Worm (Caenorhabditis elegans) whole organism, midembryonic: ENCODE data around the gene glr-6.
A peak's percentile ranks its signal among the peaks of the same experiment; 100 is the strongest.
"Not testable (repeated sequence)": the region's sequence is repeated elsewhere in the genome, so short reads cannot be mapped to it uniquely, and the experiment has no call there.

Experiments
- T22C8.4 ChIP-seq: fragments of 200-800 bp; sonication (Bioruptor generic); IDR thresholded peaks from 2 replicates; pipeline ENCODE4 v1.3.6; 2022; ENCODE audit warnings: missing genetic modification characterization, missing compliant biosample characterization
- cog-1 ChIP-seq: sonication (generic microtip); optimal IDR thresholded peaks from 2 replicates; lab custom pipeline; 2016; ENCODE audit warnings: missing genetic modification characterization, missing compliant biosample characterization
- flt-1 ChIP-seq: fragments of 200-800 bp; sonication (Bioruptor generic); IDR thresholded peaks from 2 replicates; pipeline ENCODE4 v1.3.6; 2022; ENCODE audit warnings: missing genetic modification characterization, missing compliant biosample characterization
- klf-2 ChIP-seq: fragments of 200-800 bp; sonication (Bioruptor generic); conservative IDR thresholded peaks from 2 replicates; pipeline ENCODE4 v1.3.6; 2022; ENCODE audit warnings: missing genetic modification reagents, missing genetic modification characterization, missing compliant biosample characterization
- med-1 ChIP-seq: sonication (generic microtip); optimal IDR thresholded peaks from 2 replicates; lab custom pipeline; 2017; ENCODE audit warnings: missing genetic modification characterization, mild to moderate bottlenecking, missing compliant biosample characterization, antibody characterized with exemption, missing genetic modification reagents; ENCODE audit not compliant: insufficient read depth
- ref-1 ChIP-seq: fragments of 200-800 bp; sonication (Bioruptor generic); conservative IDR thresholded peaks from 2 replicates; pipeline ENCODE4 v1.3.6; 2022; ENCODE audit warnings: missing genetic modification reagents, missing genetic modification characterization, missing compliant biosample characterization
- tab-1 ChIP-seq: fragments of 200-800 bp; sonication (Bioruptor generic); IDR thresholded peaks from 2 replicates; pipeline ENCODE4 v1.3.6; 2022; ENCODE audit warnings: missing genetic modification characterization, missing compliant biosample characterization
- ztf-23 ChIP-seq: fragments of 200-800 bp; sonication (Bioruptor generic); IDR thresholded peaks from 2 replicates; pipeline ENCODE4 v1.3.6; 2022; ENCODE audit warnings: missing genetic modification reagents, missing genetic modification characterization, missing compliant biosample characterization
- ztf-29 ChIP-seq: fragments of 200-800 bp; sonication (Bioruptor generic); IDR thresholded peaks from 2 replicates; pipeline ENCODE4 v1.3.6; 2022; ENCODE audit warnings: missing genetic modification reagents, missing genetic modification characterization, missing compliant biosample characterization

Gene glr-6

ce11 chrX:6840670-6841308, at the start of gene glr-6, which contains the start of gene asg-2:
TSS of gene glr-6 (minus strand) at chrX:6840720.
TSS of gene asg-2 (plus strand) at chrX:6841258.
- TF ChIP-seq tab-1 (GFP tag; lab: Robert Waterston, UW), result no peak
- TF ChIP-seq ref-1 (GFP tag; lab: Robert Waterston, UW), result no peak
- peak; percentile 47 for TF ChIP-seq cog-1 (tag; lab: Kevin White, UChicago)
- no peak for TF ChIP-seq klf-2 (GFP tag; lab: Robert Waterston, UW)
- TF ChIP-seq med-1 (GFP tag; lab: Kevin White, UChicago), result no peak
- TF ChIP-seq ztf-29, result no peak
- 0 out of 2 replicates have a peak, but pooled peaks have one; percentile 53 for TF ChIP-seq flt-1
- peak; percentile 87 for TF ChIP-seq T22C8.4 (GFP tag; lab: Robert Waterston, UW)
- no peak for TF ChIP-seq ztf-23 (GFP tag; lab: Robert Waterston, UW)

DNA sequence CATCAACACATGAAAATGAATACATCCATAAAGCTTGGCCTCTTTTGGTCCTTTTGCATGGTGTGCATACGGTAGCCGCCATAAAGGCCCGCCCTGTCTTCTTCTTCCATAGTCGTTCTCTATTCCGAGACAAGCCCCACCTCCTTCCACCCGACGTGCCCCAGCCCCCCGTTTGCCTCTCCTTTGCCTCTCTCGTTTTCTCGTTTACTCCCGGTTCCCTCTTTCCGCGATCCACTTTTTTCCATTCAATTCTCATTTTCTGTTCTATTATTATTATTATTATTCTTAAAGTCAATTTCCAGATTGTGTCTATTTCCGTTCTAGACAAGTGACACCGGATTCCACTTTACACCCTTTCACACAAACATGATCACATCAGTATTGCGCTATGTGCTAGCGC, 48.9 kb upstream of the glr-6 start, which contains the start of gene unc-6:
Gene unc-6, plus strand, starts transcription at position 301 of the 400 bp plus-strand sequence.
- TF ChIP-seq klf-2 (GFP tag; lab: Robert Waterston, UW), result no peak

DNA sequence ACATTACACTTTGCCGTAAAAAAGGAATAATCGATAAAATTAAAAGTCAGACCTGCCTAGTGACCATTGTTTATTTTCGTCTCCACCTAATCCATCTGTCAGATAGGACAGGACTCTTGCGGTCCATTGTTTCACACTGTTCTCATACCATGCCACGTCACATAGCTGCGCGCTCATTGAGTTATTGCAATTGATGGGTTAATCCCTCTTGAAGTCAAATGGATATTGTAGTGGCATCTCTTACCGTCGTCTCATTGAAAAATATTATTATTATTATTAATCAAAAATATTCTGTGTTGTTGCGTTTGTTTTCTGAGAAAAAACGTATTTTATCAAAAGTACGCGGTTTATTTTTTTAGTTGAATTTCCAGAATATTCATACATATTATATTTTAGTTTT, 47.7 kb upstream of the glr-6 start:
- TF ChIP-seq flt-1 (no peak), ztf-23 (GFP tag; lab: Robert Waterston, UW) (no peak), klf-2 (GFP tag; lab: Robert Waterston, UW) (no peak), ztf-29 (no peak), med-1 (GFP tag; lab: Kevin White, UChicago) (no peak), tab-1 (GFP tag; lab: Robert Waterston, UW) (no peak), ref-1 (GFP tag; lab: Robert Waterston, UW) (no peak), cog-1 (tag; lab: Kevin White, UChicago) (no peak), T22C8.4 (GFP tag; lab: Robert Waterston, UW) (no peak)

DNA sequence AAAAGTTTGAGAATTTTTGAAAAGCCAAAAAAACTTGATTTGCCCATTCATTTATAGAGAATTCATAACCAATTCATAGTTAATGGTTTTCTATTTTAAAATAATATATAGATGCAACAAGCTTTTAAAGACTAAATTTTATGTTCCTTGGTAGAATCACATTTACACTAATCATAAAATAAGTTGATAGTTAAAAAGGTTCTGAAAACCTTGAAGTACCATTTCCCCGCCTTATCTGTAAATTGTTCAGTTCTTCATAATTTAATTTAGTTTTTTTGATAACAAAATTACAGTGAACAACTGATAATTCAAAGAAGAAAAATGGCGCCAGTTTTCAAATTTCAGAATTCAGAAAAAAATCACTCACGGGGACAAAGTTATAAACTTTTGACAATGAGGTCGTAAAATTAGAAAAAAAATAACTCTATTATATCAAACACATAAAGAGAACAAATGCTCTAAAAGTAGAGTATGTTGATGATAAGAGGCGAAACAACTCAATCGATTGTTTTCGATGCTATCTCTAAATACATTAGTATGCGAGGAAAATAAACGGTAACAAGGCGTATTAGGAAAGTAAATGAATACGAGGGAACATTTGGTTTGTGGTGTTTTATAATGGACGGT, 44.8 kb upstream of the glr-6 start, which contains the start of gene F41C6.7:
Gene F41C6.7, minus strand, starts transcription at position 51 of the 627 bp plus-strand sequence.
- no peak for TF ChIP-seq ztf-23 (GFP tag; lab: Robert Waterston, UW)
- TF ChIP-seq cog-1 (tag; lab: Kevin White, UChicago), result no peak
- TF ChIP-seq flt-1, result no peak
- TF ChIP-seq klf-2 (GFP tag; lab: Robert Waterston, UW), result no peak
- no peak for TF ChIP-seq ztf-29

- TF ChIP-seq T22C8.4 (GFP tag; lab: Robert Waterston, UW) (no peak), cog-1 (tag; lab: Kevin White, UChicago) (no peak), tab-1 (GFP tag; lab: Robert Waterston, UW) (no peak)
Measured at ce11 chrX:6884439-6884838, 43.9 kb upstream of the glr-6 start.

ce11 chrX:6881795-6882194, 41.3 kb upstream of the glr-6 start, which contains the start of gene F41C6.6:
TSS of gene F41C6.6 (minus strand) at chrX:6881895.
- not testable (repeated sequence) for TF ChIP-seq tab-1 (GFP tag; lab: Robert Waterston, UW); ztf-23 (GFP tag; lab: Robert Waterston, UW); ztf-29

- TF ChIP-seq flt-1 (no peak), ztf-23 (GFP tag; lab: Robert Waterston, UW) (no peak), ref-1 (GFP tag; lab: Robert Waterston, UW) (no peak), tab-1 (GFP tag; lab: Robert Waterston, UW) (no peak), cog-1 (tag; lab: Kevin White, UChicago) (no peak), med-1 (GFP tag; lab: Kevin White, UChicago) (no peak), klf-2 (GFP tag; lab: Robert Waterston, UW) (no peak), ztf-29 (no peak), T22C8.4 (GFP tag; lab: Robert Waterston, UW) (no peak)
Measured at ce11 chrX:6877436-6877835, 36.9 kb upstream of the glr-6 start, which contains the start of gene col-173. TSS of gene col-173 (minus strand) at chrX:6877536.

DNA sequence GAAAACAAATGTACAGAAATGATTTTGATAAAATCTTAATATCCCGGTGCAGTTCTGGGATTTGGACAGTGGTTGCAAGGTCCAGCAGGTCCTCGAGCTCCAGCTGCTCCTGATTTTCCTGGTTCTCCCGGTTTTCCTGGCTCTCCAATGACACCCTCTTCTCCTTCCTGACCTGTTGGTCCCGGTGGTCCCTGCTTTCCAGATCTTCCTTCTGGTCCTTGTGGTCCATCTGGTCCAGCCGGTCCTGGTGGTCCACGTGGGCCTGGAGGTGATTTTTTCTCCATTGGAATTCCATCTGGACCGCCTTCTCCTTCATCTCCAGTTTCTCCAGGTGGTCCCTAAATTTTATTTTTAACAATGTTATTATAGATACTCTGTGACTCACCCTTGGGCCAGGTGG, 34.8 kb upstream of the glr-6 start:
- TF ChIP-seq T22C8.4 (GFP tag; lab: Robert Waterston, UW) (no peak), klf-2 (GFP tag; lab: Robert Waterston, UW) (no peak), ztf-29 (no peak), cog-1 (tag; lab: Kevin White, UChicago) (no peak), ref-1 (GFP tag; lab: Robert Waterston, UW) (no peak), ztf-23 (GFP tag; lab: Robert Waterston, UW) (no peak), med-1 (GFP tag; lab: Kevin White, UChicago) (no peak), tab-1 (GFP tag; lab: Robert Waterston, UW) (no peak), flt-1 (no peak)

DNA sequence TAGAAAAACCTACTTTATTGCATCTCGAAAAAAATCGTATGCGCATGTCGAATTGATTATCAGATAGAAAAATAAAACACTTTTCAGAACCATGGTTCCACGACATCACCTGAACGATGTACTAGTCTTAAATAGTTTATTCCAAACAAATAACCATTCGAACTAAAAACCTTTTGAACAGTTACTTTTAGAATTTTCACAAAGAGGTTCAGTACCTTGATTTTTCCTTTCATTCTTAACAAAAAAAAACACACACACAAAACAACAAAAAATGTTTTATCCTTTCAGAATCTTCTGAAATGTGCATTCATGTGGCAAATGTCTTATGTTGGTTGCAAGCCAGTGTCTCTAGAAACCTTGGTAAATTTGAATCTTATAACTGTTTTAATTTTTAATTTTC, 34.2 kb upstream of the glr-6 start, which contains the start of gene F41C6.4:
Gene F41C6.4, minus strand, starts transcription at position 101 of the 400 bp plus-strand sequence.
- TF ChIP-seq tab-1 (GFP tag; lab: Robert Waterston, UW) (no peak), flt-1 (no peak), T22C8.4 (GFP tag; lab: Robert Waterston, UW) (no peak), klf-2 (GFP tag; lab: Robert Waterston, UW) (no peak), cog-1 (tag; lab: Kevin White, UChicago) (no peak), ref-1 (GFP tag; lab: Robert Waterston, UW) (no peak), ztf-29 (no peak), med-1 (GFP tag; lab: Kevin White, UChicago) (no peak), ztf-23 (GFP tag; lab: Robert Waterston, UW) (no peak)
